Fruit fly (Drosophila melanogaster): Measurements from ENCODE around the gene ATPsynGL.

DNA sequence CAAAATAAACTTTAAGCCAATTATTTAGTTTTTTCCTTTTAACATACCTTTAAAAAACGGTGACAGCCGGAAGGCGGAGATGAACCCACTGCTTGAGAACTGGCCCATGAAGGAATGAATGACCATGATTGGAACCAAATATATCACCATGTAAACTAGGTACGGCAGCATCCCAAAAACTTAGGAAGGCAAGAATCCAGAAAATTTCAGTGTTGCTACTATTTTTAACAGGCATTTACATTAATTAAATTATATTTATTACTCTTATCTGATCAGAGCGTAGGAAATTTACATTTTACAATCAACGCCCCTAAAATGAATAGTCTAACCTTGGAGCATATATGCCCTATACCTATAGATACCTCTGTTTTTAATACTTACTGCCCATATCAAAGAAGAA is 25.0 kb upstream of the ATPsynGL start:
- TF ChIP-seq Trl (optimal IDR thresholded peaks at IDR 0.05) (no peak), Trl (GFP tag; optimal IDR thresholded peaks at IDR 0.05) (no peak), phol (tag; optimal IDR thresholded peaks at IDR 0.05) (no peak), chm (GFP tag; IDR thresholded peaks at IDR 0.05) (no peak), mam (GFP tag; optimal IDR thresholded peaks at IDR 0.05) (no peak), dm (GFP tag; optimal IDR thresholded peaks at IDR 0.05) (no peak), Vsx1 (GFP tag; optimal IDR thresholded peaks at IDR 0.05) (no peak), CG18619 (GFP tag; optimal IDR thresholded peaks at IDR 0.05) (no peak), CTCF (GFP tag; optimal IDR thresholded peaks at IDR 0.05) (no peak), ham (GFP tag; IDR thresholded peaks at IDR 0.05) (no peak), h (optimal IDR thresholded peaks at IDR 0.05) (no peak), CG2116 (GFP tag; optimal IDR thresholded peaks at IDR 0.05) (no peak), CG32767 (GFP tag; IDR thresholded peaks at IDR 0.05) (no peak), CG8478 (optimal IDR thresholded peaks at IDR 0.05) (no peak)

All from whole organism, embryonic.